Fruit fly (Drosophila melanogaster) whole organism, embryonic: ENCODE results near the gene CG11030.

Experiments
- Ada2b ChIP-seq: fragments of 200-800 bp; sonication (Bioruptor generic); IDR thresholded peaks from 2 replicates; pipeline ENCODE4 v1.3.6; 2022; ENCODE audit warnings: missing biosample characterization, missing genetic modification characterization
- B-H2 ChIP-seq: fragments of 200-800 bp; sonication (Bioruptor generic); optimal IDR thresholded peaks from 2 replicates; lab custom pipeline; 2018; ENCODE audit warnings: missing biosample characterization, mild to moderate bottlenecking, missing genetic modification characterization
- C15 ChIP-seq: fragments of 200-800 bp; sonication (Bioruptor generic); IDR thresholded peaks from 3 replicates; pipeline ENCODE4 v1.3.6; 2022; ENCODE audit warnings: missing biosample characterization, missing genetic modification characterization
- CG1233 ChIP-seq: fragments of 200-800 bp; sonication (Bioruptor generic); optimal IDR thresholded peaks from 4 replicates; lab custom pipeline; 2018; ENCODE audit warnings: missing biosample characterization, mild to moderate bottlenecking, missing genetic modification characterization
- CG1602 ChIP-seq: fragments of 200-800 bp; sonication (Bioruptor generic); optimal IDR thresholded peaks from 3 replicates; lab custom pipeline; 2016; ENCODE audit warnings: missing biosample characterization, missing genetic modification characterization
- CG17186 ChIP-seq: fragments of 200-800 bp; sonication (Bioruptor generic); optimal IDR thresholded peaks from 3 replicates; lab custom pipeline; 2017; ENCODE audit warnings: missing biosample characterization, missing genetic modification reagents, missing genetic modification characterization
- CG17385 ChIP-seq: fragments of 200-800 bp; sonication (Bioruptor generic); optimal IDR thresholded peaks from 3 replicates; lab custom pipeline; 2018; ENCODE audit warnings: missing biosample characterization, mild to moderate bottlenecking, missing genetic modification characterization
- CG18599 ChIP-seq: fragments of 200-800 bp; sonication (Bioruptor generic); optimal IDR thresholded peaks from 3 replicates; lab custom pipeline; 2017; ENCODE audit warnings: missing biosample characterization, missing genetic modification characterization, mild to moderate bottlenecking, moderate library complexity, missing genetic modification reagents
- CG31224 ChIP-seq: fragments of 200-800 bp; sonication (Bioruptor generic); IDR thresholded peaks from 2 replicates; pipeline ENCODE4 v1.3.6; 2022; ENCODE audit warnings: missing biosample characterization, missing genetic modification characterization
- CG31388 ChIP-seq: fragments of 200-800 bp; sonication (Bioruptor generic); optimal IDR thresholded peaks from 2 replicates; lab custom pipeline; 2016; ENCODE audit warnings: missing biosample characterization, missing genetic modification characterization
- CG3281 ChIP-seq: fragments of 200-800 bp; sonication (Bioruptor generic); optimal IDR thresholded peaks from 3 replicates; lab custom pipeline; 2017; ENCODE audit warnings: missing biosample characterization, mild to moderate bottlenecking, missing genetic modification characterization
- CG34224 ChIP-seq: fragments of 200-800 bp; sonication (Bioruptor generic); IDR thresholded peaks from 3 replicates; pipeline ENCODE4 v1.3.6; 2022; ENCODE audit warnings: missing biosample characterization, missing genetic modification characterization; ENCODE audit not compliant: partially characterized antibody
- CG4282 ChIP-seq: fragments of 200-800 bp; sonication (Bioruptor generic); optimal IDR thresholded peaks from 2 replicates; lab custom pipeline; 2016; ENCODE audit warnings: missing biosample characterization, missing genetic modification characterization
- CG4730 ChIP-seq: fragments of 200-800 bp; sonication (Bioruptor generic); IDR thresholded peaks from 2 replicates; pipeline ENCODE4 v1.3.6; 2022; ENCODE audit warnings: missing biosample characterization, missing genetic modification characterization
- CG4820 ChIP-seq: fragments of 200-800 bp; sonication (Bioruptor generic); optimal IDR thresholded peaks from 3 replicates; lab custom pipeline; 2016; ENCODE audit warnings: missing biosample characterization, missing genetic modification characterization
- CG5180 ChIP-seq: fragments of 200-800 bp; sonication (Bioruptor generic); optimal IDR thresholded peaks from 3 replicates; lab custom pipeline; 2017; ENCODE audit warnings: missing biosample characterization, missing genetic modification characterization, mild to moderate bottlenecking, moderate library complexity, missing genetic modification reagents
- CG6765 ChIP-seq: fragments of 200-800 bp; sonication (Bioruptor generic); optimal IDR thresholded peaks from 3 replicates; lab custom pipeline; 2017; ENCODE audit warnings: missing biosample characterization, mild to moderate bottlenecking, missing genetic modification characterization
- CG6791 ChIP-seq: fragments of 200-800 bp; sonication (Bioruptor generic); IDR thresholded peaks from 3 replicates; pipeline ENCODE4 v1.3.6; 2022; ENCODE audit warnings: missing biosample characterization, missing genetic modification characterization; ENCODE audit not compliant: partially characterized antibody
- CG6813 ChIP-seq: fragments of 200-800 bp; sonication (Bioruptor generic); optimal IDR thresholded peaks from 2 replicates; lab custom pipeline; 2017; ENCODE audit warnings: missing biosample characterization, missing genetic modification characterization, mild to moderate bottlenecking, moderate library complexity, missing genetic modification reagents
- CG7556 ChIP-seq: fragments of 200-800 bp; sonication (Bioruptor generic); optimal IDR thresholded peaks from 2 replicates; lab custom pipeline; 2017; ENCODE audit warnings: missing biosample characterization, mild to moderate bottlenecking, missing genetic modification characterization
- CG8290 ChIP-seq, 3 experiments: fragments of 200-800 bp; sonication (Bioruptor generic); optimal IDR thresholded peaks; 2 replicates each; lab custom pipeline; 2016 to 2019; ENCODE audit warnings: missing biosample characterization in 3 of 3, missing genetic modification characterization in 3 of 3, mild to moderate bottlenecking in 2 of 3, moderate library complexity in 1 of 3
- CG9932 ChIP-seq: fragments of 200-800 bp; sonication (Bioruptor generic); IDR thresholded peaks from 2 replicates; pipeline ENCODE4 v1.3.6; 2022; ENCODE audit warnings: missing biosample characterization, missing genetic modification characterization
- Elba2 ChIP-seq: fragments of 200-800 bp; sonication (Bioruptor generic); optimal IDR thresholded peaks from 3 replicates; lab custom pipeline; 2016; ENCODE audit warnings: missing biosample characterization, missing genetic modification characterization
- Fer2 ChIP-seq: fragments of 200-800 bp; sonication (Bioruptor generic); optimal IDR thresholded peaks from 2 replicates; lab custom pipeline; 2018; ENCODE audit warnings: missing biosample characterization, mild to moderate bottlenecking, missing genetic modification characterization, moderate library complexity
- GATAe ChIP-seq: fragments of 200-800 bp; sonication (Bioruptor generic); conservative IDR thresholded peaks from 2 replicates; pipeline ENCODE4 v1.3.6; 2022; ENCODE audit warnings: missing biosample characterization, missing genetic modification characterization
- HLH54F ChIP-seq: fragments of 200-800 bp; sonication (Bioruptor generic); optimal IDR thresholded peaks from 3 replicates; lab custom pipeline; 2016; ENCODE audit warnings: missing biosample characterization, missing genetic modification characterization
- HmgZ ChIP-seq: fragments of 200-800 bp; sonication (Bioruptor generic); optimal IDR thresholded peaks from 2 replicates; lab custom pipeline; 2018; ENCODE audit warnings: missing biosample characterization, mild to moderate bottlenecking, missing genetic modification characterization
- Hr78 ChIP-seq, 2 experiments: fragments of 200-800 bp in 1 of 2; fragments of >200 bp in 1 of 2; sonication (Bioruptor generic) in 1 of 2; optimal IDR thresholded peaks; 2 replicates each; lab custom pipeline; 2017 to 2019; ENCODE audit warnings: missing biosample characterization in 2 of 2, missing genetic modification characterization in 2 of 2, mild to moderate bottlenecking in 1 of 2, moderate library complexity in 1 of 2
- MESR4 ChIP-seq: fragments of 200-800 bp; sonication (Bioruptor generic); optimal IDR thresholded peaks from 2 replicates; lab custom pipeline; 2018; ENCODE audit warnings: missing biosample characterization, mild to moderate bottlenecking, missing genetic modification characterization, moderate library complexity
- Mad ChIP-seq: fragments of 200-800 bp; sonication (Bioruptor generic); optimal IDR thresholded peaks from 2 replicates; lab custom pipeline; 2016; ENCODE audit warnings: missing biosample characterization, missing genetic modification characterization
- Oaz ChIP-seq: fragments of 200-800 bp; sonication (Bioruptor generic); IDR thresholded peaks from 2 replicates; pipeline ENCODE4 v1.3.6; 2022; ENCODE audit warnings: missing biosample characterization, missing genetic modification characterization
- Rfx ChIP-seq: fragments of 200-800 bp; sonication (Bioruptor generic); IDR thresholded peaks from 2 replicates; pipeline ENCODE4 v1.3.6; 2022; ENCODE audit warnings: missing biosample characterization, missing genetic modification characterization
- Sin3A ChIP-seq: fragments of >200 bp; optimal IDR thresholded peaks from 2 replicates; lab custom pipeline; 2018
- ap ChIP-seq: fragments of 200-800 bp; sonication (Bioruptor generic); IDR thresholded peaks from 2 replicates; pipeline ENCODE4 v1.3.6; 2022; ENCODE audit warnings: missing biosample characterization, missing genetic modification characterization
- ara ChIP-seq: fragments of 200-800 bp; sonication (Bioruptor generic); IDR thresholded peaks from 2 replicates; pipeline ENCODE4 v1.3.6; 2022; ENCODE audit warnings: missing biosample characterization, missing genetic modification characterization
- bbx ChIP-seq: fragments of 200-800 bp; sonication (Bioruptor generic); IDR thresholded peaks from 2 replicates; pipeline ENCODE4 v1.3.6; 2022; ENCODE audit warnings: missing biosample characterization, missing genetic modification characterization; ENCODE audit not compliant: partially characterized antibody
- chm ChIP-seq: fragments of 200-800 bp; sonication (Bioruptor generic); IDR thresholded peaks from 2 replicates; pipeline ENCODE4 v1.3.6; 2022; ENCODE audit warnings: missing biosample characterization, missing genetic modification characterization
- cwo ChIP-seq: fragments of 200-800 bp; sonication (Bioruptor generic); optimal IDR thresholded peaks from 3 replicates; lab custom pipeline; 2017; ENCODE audit warnings: missing biosample characterization, missing genetic modification characterization, mild to moderate bottlenecking, moderate library complexity, missing genetic modification reagents
- ems ChIP-seq: fragments of 200-800 bp; sonication (Bioruptor generic); optimal IDR thresholded peaks from 3 replicates; lab custom pipeline; 2016; ENCODE audit warnings: missing biosample characterization, missing genetic modification characterization
- fd64A ChIP-seq: fragments of 200-800 bp; sonication (Bioruptor generic); optimal IDR thresholded peaks from 3 replicates; lab custom pipeline; 2018; ENCODE audit warnings: missing biosample characterization, mild to moderate bottlenecking, missing genetic modification characterization
- fd96Cb ChIP-seq: fragments of 200-800 bp; sonication (Bioruptor generic); optimal IDR thresholded peaks from 2 replicates; lab custom pipeline; 2018; ENCODE audit warnings: missing biosample characterization, mild to moderate bottlenecking, missing genetic modification characterization, moderate library complexity
- gsb ChIP-seq: fragments of 200-800 bp; sonication (Bioruptor generic); IDR thresholded peaks from 2 replicates; pipeline ENCODE4 v1.3.6; 2022; ENCODE audit warnings: missing biosample characterization, missing genetic modification characterization
- kay ChIP-seq: fragments of 200-800 bp; sonication (Bioruptor generic); optimal IDR thresholded peaks from 2 replicates; lab custom pipeline; 2016; ENCODE audit warnings: missing biosample characterization, missing genetic modification characterization
- kni ChIP-seq: fragments of 200-800 bp; sonication (Bioruptor generic); optimal IDR thresholded peaks from 3 replicates; lab custom pipeline; 2017; ENCODE audit warnings: mild to moderate bottlenecking, missing biosample characterization, missing genetic modification reagents, missing genetic modification characterization
- mirr ChIP-seq: fragments of 200-800 bp; sonication (Bioruptor generic); optimal IDR thresholded peaks from 3 replicates; lab custom pipeline; 2018; ENCODE audit warnings: missing biosample characterization, mild to moderate bottlenecking, missing genetic modification characterization
- oc ChIP-seq: fragments of 200-800 bp; sonication (Bioruptor generic); optimal IDR thresholded peaks from 2 replicates; lab custom pipeline; 2018; ENCODE audit warnings: missing biosample characterization, mild to moderate bottlenecking, missing genetic modification characterization, moderate library complexity
- sens-2 ChIP-seq: fragments of 200-800 bp; sonication (Bioruptor generic); IDR thresholded peaks from 2 replicates; pipeline ENCODE4 v1.3.6; 2022; ENCODE audit warnings: missing biosample characterization, missing genetic modification characterization
- sim ChIP-seq: fragments of 200-800 bp; sonication (Bioruptor generic); IDR thresholded peaks from 2 replicates; pipeline ENCODE4 v1.3.6; 2022; ENCODE audit warnings: missing biosample characterization, missing genetic modification characterization
- trh ChIP-seq: fragments of 200-800 bp; sonication (Bioruptor generic); optimal IDR thresholded peaks from 2 replicates; lab custom pipeline; 2016; ENCODE audit warnings: missing biosample characterization, missing genetic modification characterization
- wdn ChIP-seq: fragments of 200-800 bp; sonication (Bioruptor generic); IDR thresholded peaks from 2 replicates; pipeline ENCODE4 v1.3.6; 2022; ENCODE audit warnings: missing biosample characterization, missing genetic modification characterization

The CG11030 gene

DNA sequence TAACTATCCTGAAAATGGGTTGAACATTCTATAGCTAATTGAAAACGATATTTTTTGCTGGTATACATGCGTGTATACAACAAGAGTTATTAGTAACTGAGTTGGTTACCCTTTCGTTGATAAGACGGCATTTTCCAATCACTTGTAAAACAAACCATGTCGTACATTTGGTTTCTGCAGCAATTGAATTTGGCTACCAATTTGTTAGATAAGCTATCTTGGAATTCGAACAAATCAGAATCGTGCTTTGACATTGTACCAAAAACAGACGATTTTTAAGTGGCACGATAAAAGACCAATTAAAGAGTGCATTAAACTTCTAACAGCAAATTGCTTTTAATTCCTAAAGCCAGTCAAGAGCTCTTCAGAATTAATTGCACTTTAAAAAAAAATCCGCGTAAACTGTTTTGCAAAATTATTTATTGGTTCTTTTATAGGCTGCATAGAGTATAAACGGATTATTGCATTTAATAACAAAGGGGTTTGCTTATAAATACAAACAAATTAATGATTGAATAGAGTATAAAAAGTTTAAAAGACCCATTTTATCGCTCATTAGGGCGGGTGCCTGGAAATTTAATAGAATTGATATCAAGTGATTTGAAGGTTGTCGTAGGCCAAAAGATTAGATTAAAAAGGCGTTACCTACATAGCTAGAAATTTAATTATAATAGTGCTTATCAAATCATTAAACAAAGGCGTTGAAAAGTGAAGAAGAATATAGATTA lies 66.5 kb downstream of the CG11030 start (continued):
- peak; percentile 94 for TF ChIP-seq mirr (GFP tag; lab: Kevin White, UChicago)
- TF ChIP-seq CG17385 (GFP tag; lab: Kevin White, UChicago): no peak
- no peak for TF ChIP-seq C15 (GFP tag; lab: Robert Waterston, UW)
- no peak for TF ChIP-seq bbx (GFP tag; lab: Robert Waterston, UW)
- no peak for TF ChIP-seq ap (GFP tag; lab: Robert Waterston, UW)
- no peak for TF ChIP-seq CG4730 (GFP tag; lab: Robert Waterston, UW)
- TF ChIP-seq sens-2: 0 out of 2 replicates have a peak, but pooled peaks have one; percentile 34
- TF ChIP-seq Elba2 (GFP tag; lab: Kevin White, UChicago): no peak
- no peak for TF ChIP-seq CG9932 (GFP tag; lab: Robert Waterston, UW)
- no peak for TF ChIP-seq CG6791 (GFP tag; lab: Robert Waterston, UW)
- TF ChIP-seq CG8290 (GFP tag; optimal IDR thresholded peaks at IDR 0.05; lab: Kevin White, UChicago): no peak
- TF ChIP-seq CG8290 (tag; optimal IDR thresholded peaks at IDR 0.05; lab: Kevin White, UChicago): no peak
- peak; percentile 23 for TF ChIP-seq CG18599 (GFP tag; lab: Kevin White, UChicago)
- no peak for TF ChIP-seq fd96Cb (tag; lab: Kevin White, UChicago)
- no peak for TF ChIP-seq CG31388 (GFP tag; lab: Kevin White, UChicago)
- TF ChIP-seq Sin3A (lab: Kevin White, UChicago): no peak
- TF ChIP-seq MESR4 (GFP tag; lab: Kevin White, UChicago): no peak
- TF ChIP-seq CG1602 (GFP tag; lab: Kevin White, UChicago): no peak
- TF ChIP-seq CG17186: no peak
- no peak for TF ChIP-seq HLH54F (GFP tag; lab: Kevin White, UChicago)
- TF ChIP-seq CG5180 (GFP tag; lab: Kevin White, UChicago): no peak
- TF ChIP-seq CG6765 (GFP tag; lab: Kevin White, UChicago): no peak
- TF ChIP-seq CG31224 (GFP tag; lab: Robert Waterston, UW): no peak
- TF ChIP-seq CG6813 (GFP tag; lab: Kevin White, UChicago): no peak
- TF ChIP-seq Ada2b (GFP tag; lab: Robert Waterston, UW): no peak
- TF ChIP-seq gsb (GFP tag; lab: Robert Waterston, UW): no peak
- TF ChIP-seq cwo (GFP tag; lab: Kevin White, UChicago): peak; percentile 9
- no peak for TF ChIP-seq kay (GFP tag; lab: Kevin White, UChicago)
- TF ChIP-seq CG7556 (GFP tag; lab: Kevin White, UChicago): no peak
- peak; percentile 20; the same call in 1 of the 2 replicates for TF ChIP-seq GATAe
- no peak for TF ChIP-seq CG4820 (GFP tag; lab: Kevin White, UChicago)
- TF ChIP-seq HmgZ: no peak
- TF ChIP-seq wdn (GFP tag; lab: Robert Waterston, UW): no peak
- TF ChIP-seq kni: no peak
- TF ChIP-seq chm (GFP tag; lab: Robert Waterston, UW): no peak
- TF ChIP-seq Fer2: no peak
- no peak for TF ChIP-seq ems (GFP tag; lab: Kevin White, UChicago)
- TF ChIP-seq Rfx (GFP tag; lab: Robert Waterston, UW): no peak
- no peak for TF ChIP-seq CG34224 (GFP tag; lab: Robert Waterston, UW)
- TF ChIP-seq B-H2 (GFP tag; lab: Kevin White, UChicago): no peak
- TF ChIP-seq ara (GFP tag; lab: Robert Waterston, UW): no peak
- TF ChIP-seq Hr78 (GFP tag; optimal IDR thresholded peaks at IDR 0.05; lab: Kevin White, UChicago): no peak
- TF ChIP-seq oc: no peak
- no peak for TF ChIP-seq Oaz (GFP tag; lab: Robert Waterston, UW)
- TF ChIP-seq CG1233 (GFP tag; lab: Kevin White, UChicago): no peak
- TF ChIP-seq fd64A (GFP tag; lab: Kevin White, UChicago): no peak
- no peak for TF ChIP-seq CG4282 (GFP tag; lab: Kevin White, UChicago)
- TF ChIP-seq CG3281 (GFP tag; lab: Kevin White, UChicago): no peak
- no peak for TF ChIP-seq sim (GFP tag; lab: Robert Waterston, UW)
- no peak for TF ChIP-seq trh (GFP tag; lab: Kevin White, UChicago)
- TF ChIP-seq Mad: no peak
